Fruit fly (Drosophila melanogaster): ENCODE measurements around the gene Notum.

DNA sequence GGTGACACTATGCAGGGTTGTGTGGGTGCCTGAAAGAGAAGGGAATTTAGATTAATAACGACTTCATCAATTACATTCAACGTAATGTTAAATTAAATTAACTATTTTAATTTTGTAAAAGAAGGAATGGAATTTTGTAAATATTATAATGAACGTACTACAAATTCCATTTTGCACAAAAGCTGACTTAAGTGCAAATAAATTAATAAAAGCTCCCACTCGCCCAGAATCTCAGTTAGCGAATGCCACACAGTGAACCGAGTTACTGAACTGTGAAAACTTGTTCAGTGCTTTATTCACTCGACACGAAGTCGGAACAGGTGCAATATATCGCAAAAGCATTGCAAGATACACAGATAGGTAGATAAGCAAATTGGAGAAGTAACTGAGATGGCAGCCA is 48.2 kb upstream of the Notum start, which contains the start of gene CG17026:
- TF ChIP-seq EcR (GFP tag; optimal IDR thresholded peaks at IDR 0.05) = no peak
- no peak for TF ChIP-seq psq (optimal IDR thresholded peaks at IDR 0.05)
- no peak for TF ChIP-seq usp (GFP tag; optimal IDR thresholded peaks at IDR 0.05)
- no peak for TF ChIP-seq CG8478 (optimal IDR thresholded peaks at IDR 0.05)
